Worm (Caenorhabditis elegans) whole organism, mixed stage, embryonic: ENCODE results near the gene R07B7.12.

Source experiments
- ces-1 ChIP-seq: fragments of 150-350 bp; optimal IDR thresholded peaks from 2 replicates; lab custom pipeline; 2014; ENCODE audit warnings: missing biosample characterization, missing genetic modification reagents, missing genetic modification characterization
- drap-1 ChIP-seq: fragments of 200-800 bp; sonication (Bioruptor generic); optimal IDR thresholded peaks from 3 replicates; lab custom pipeline; 2018; ENCODE audit warnings: mild to moderate bottlenecking, missing genetic modification characterization, missing compliant biosample characterization
- lsy-2 ChIP-seq: fragments of 150-350 bp; optimal IDR thresholded peaks from 2 replicates; lab custom pipeline; 2014; ENCODE audit warnings: missing biosample characterization, missing genetic modification characterization
- mep-1 ChIP-seq: fragments of 150-350 bp; optimal IDR thresholded peaks from 2 replicates; lab custom pipeline; 2017; ENCODE audit warnings: missing biosample characterization, missing genetic modification reagents, missing genetic modification characterization, inconsistent platforms
- nhr-237 ChIP-seq: fragments of 150-350 bp; optimal IDR thresholded peaks from 2 replicates; lab custom pipeline; 2014; ENCODE audit warnings: missing biosample characterization, missing genetic modification characterization
- pha-4 ChIP-seq: fragments of 150-350 bp; optimal IDR thresholded peaks from 2 replicates; lab custom pipeline; 2018; ENCODE audit warnings: missing biosample characterization, missing genetic modification reagents, missing genetic modification characterization
- tbx-8 ChIP-seq: fragments of 200-800 bp; sonication (Bioruptor generic); optimal IDR thresholded peaks from 2 replicates; lab custom pipeline; 2018; ENCODE audit warnings: mild to moderate bottlenecking, missing genetic modification characterization, moderate library complexity, missing compliant biosample characterization
- unc-62 ChIP-seq: fragments of 150-350 bp; optimal IDR thresholded peaks from 2 replicates; lab custom pipeline; 2014; ENCODE audit warnings: missing biosample characterization, missing genetic modification reagents, missing genetic modification characterization

ce11 chrV:12114693-12115092, 25.8 kb downstream of the R07B7.12 start, which contains the start of gene spin-1:
- TF ChIP-seq mep-1 (tag; lab: Kevin White, UChicago): no peak
- TF ChIP-seq unc-62: no peak
- TF ChIP-seq nhr-237: no peak
- no peak for TF ChIP-seq tbx-8 (GFP tag; lab: Kevin White, UChicago)
- no peak for TF ChIP-seq drap-1 (GFP tag; lab: Kevin White, UChicago)
- TF ChIP-seq lsy-2: no peak
- no peak for TF ChIP-seq pha-4 (tag; lab: Kevin White, UChicago)
- no peak for TF ChIP-seq ces-1
